Worm (Caenorhabditis elegans): ENCODE measurements around the gene W08A12.2.

ce11 chrV:3677212-3677611 is 8.5 kb downstream of the W08A12.2 start:
- no peak for TF ChIP-seq him-1 (tag; optimal IDR thresholded peaks at IDR 0.05)
- TF ChIP-seq dao-5 (tag; optimal IDR thresholded peaks at IDR 0.05): no peak

Measured in whole organism, L4/young adult.